Worm (Caenorhabditis elegans): Measurements from ENCODE around the gene oac-24.

Gene oac-24

DNA sequence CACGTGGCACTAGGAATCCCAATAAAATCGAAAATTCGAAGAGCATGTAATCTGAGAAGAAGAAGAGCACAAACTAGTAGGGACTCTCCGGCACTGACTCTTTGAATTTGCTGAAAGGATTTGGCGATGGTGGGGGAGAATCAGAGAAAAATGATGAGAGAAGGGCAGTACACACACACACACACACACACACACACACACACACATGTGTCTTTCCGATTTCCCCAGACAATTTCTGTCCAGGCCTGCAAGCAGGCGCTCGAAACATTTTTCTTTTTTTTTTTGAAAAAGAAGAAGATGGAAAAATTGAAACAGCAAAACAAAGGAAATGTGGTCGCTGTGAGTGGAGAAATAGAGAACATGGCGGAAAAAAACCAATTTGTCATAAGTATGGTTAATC lies 19.5 kb downstream of the oac-24 start, which contains the start of gene tig-2 (continued):
- TF ChIP-seq lin-14 (GFP tag; optimal IDR thresholded peaks at IDR 0.05) (peak; percentile 86), nhr-90 (tag; optimal IDR thresholded peaks at IDR 0.05; ENCODE audit: poor library complexity) (no peak), nhr-12 (tag; optimal IDR thresholded peaks at IDR 0.05) (no peak), fkh-8 (tag; optimal IDR thresholded peaks at IDR 0.05) (no peak), mdl-1 (tag; optimal IDR thresholded peaks at IDR 0.05) (peak in 1 of 2 experiments; percentile 27), tlp-1 (tag; optimal IDR thresholded peaks at IDR 0.05) (no peak), efl-1 (optimal IDR thresholded peaks at IDR 0.05) (no peak), efl-1 (GFP tag; optimal IDR thresholded peaks at IDR 0.05 in 1 of 2) (peak in 1 of 2 experiments; percentile 67), nhr-19 (GFP tag; conservative IDR thresholded peaks at IDR 0.05) (peak; percentile 38; the same call in 1 of the 2 replicates), lir-3 (tag; optimal IDR thresholded peaks at IDR 0.05; ENCODE audit: poor library complexity) (peak; percentile 65), snpc-4 (tag; optimal IDR thresholded peaks at IDR 0.05) (no peak), dsc-1 (tag; optimal IDR thresholded peaks at IDR 0.05) (peak; percentile 33), hlh-4 (tag; optimal IDR thresholded peaks at IDR 0.05) (no peak), nhr-11 (tag; optimal IDR thresholded peaks at IDR 0.05) (no peak), ztf-11 (tag; optimal IDR thresholded peaks at IDR 0.05) (no peak), nhr-85 (tag) (no peak), alr-1 (tag; optimal IDR thresholded peaks at IDR 0.05; ENCODE audit: borderline replicate concordance) (no peak), irx-1 (tag; optimal IDR thresholded peaks at IDR 0.05) (no peak), nhr-76 (tag; optimal IDR thresholded peaks at IDR 0.05) (no peak), lsy-2 (tag; optimal IDR thresholded peaks at IDR 0.05) (peak in 1 of 2 experiments; percentile 49), elt-2 (tag; optimal IDR thresholded peaks at IDR 0.05) (no peak), unc-130 (tag; optimal IDR thresholded peaks at IDR 0.05) (peak; percentile 5), ceh-63 (GFP tag; optimal IDR thresholded peaks at IDR 0.05) (no peak), ceh-90 (tag; optimal IDR thresholded peaks at IDR 0.05) (no peak), Y116A8C.19 (tag; optimal IDR thresholded peaks at IDR 0.05; ENCODE audit: borderline replicate concordance) (no peak), jun-1 (tag; optimal IDR thresholded peaks at IDR 0.05) (no peak), fos-1 (tag; optimal IDR thresholded peaks at IDR 0.05) (no peak), skn-1 (tag; optimal IDR thresholded peaks at IDR 0.05) (no peak), lin-13 (GFP tag; optimal IDR thresholded peaks at IDR 0.05) (no peak), fkh-10 (GFP tag; optimal IDR thresholded peaks at IDR 0.05) (no peak), nhr-71 (tag; optimal IDR thresholded peaks at IDR 0.05) (peak; percentile 61), dpl-1 (GFP tag; optimal IDR thresholded peaks at IDR 0.05) (no peak), snu-23 (GFP tag; optimal IDR thresholded peaks at IDR 0.05) (peak; percentile 56), nhr-77 (tag; optimal IDR thresholded peaks at IDR 0.05) (no peak), mef-2 (tag; optimal IDR thresholded peaks at IDR 0.05) (no peak), sup-37 (GFP tag; optimal IDR thresholded peaks at IDR 0.05) (no peak), unc-86 (tag; optimal IDR thresholded peaks at IDR 0.05) (no peak), sptf-1 (tag; optimal IDR thresholded peaks at IDR 0.05) (no peak), lin-15B (tag; optimal IDR thresholded peaks at IDR 0.05) (no peak), sox-4 (tag; optimal IDR thresholded peaks at IDR 0.05) (no peak)

DNA sequence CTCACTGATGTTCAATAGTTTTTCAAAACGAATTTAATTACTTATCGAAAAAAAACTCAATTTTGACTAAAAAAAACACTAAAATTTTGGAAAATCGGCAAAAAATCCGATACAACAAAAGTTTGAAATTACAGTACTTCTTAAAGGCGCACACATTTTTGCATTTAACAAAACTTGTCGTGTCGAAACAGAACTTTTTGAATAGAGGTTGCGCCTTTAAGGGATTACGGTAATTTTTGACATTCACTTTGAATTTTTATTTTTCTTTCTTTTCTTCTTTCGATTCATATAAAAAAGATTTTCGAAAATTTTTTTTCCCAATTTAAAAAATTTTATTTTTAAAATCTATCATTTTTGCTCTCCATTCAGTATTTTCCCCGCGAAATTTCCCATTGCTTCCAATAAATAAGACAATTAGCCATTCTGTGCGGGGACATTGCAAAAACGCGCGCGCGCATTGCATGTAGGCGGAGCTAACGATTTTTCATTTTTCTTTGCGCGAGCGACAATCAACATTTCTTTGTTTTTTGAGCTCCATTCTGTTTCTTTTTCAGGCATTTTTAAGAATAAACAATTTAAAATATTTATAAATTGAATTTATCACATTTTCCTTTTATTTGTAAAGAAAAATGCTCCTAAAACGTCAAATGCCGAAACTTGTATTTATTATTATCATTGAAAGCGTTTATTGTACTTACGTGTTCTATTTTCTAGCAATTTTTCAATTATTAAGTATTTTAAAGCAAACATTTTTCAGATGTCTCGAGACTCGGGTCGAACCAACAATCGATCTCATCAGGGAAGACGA lies 20.8 kb downstream of the oac-24 start, which contains the start of gene F39G3.3:
TSS of gene F39G3.3 (plus strand) at position 758 of the 808 bp plus-strand sequence.
- TF ChIP-seq unc-86 (tag; optimal IDR thresholded peaks at IDR 0.05) (peak; percentile 38), egl-13 (tag; optimal IDR thresholded peaks at IDR 0.05) (peak; percentile 29), dsc-1 (tag; optimal IDR thresholded peaks at IDR 0.05) (peak; percentile 73), mef-2 (tag; optimal IDR thresholded peaks at IDR 0.05) (no peak), blmp-1 (tag; optimal IDR thresholded peaks at IDR 0.05) (peak; percentile 46), efl-1 (optimal IDR thresholded peaks at IDR 0.05) (peak; percentile 33 to 55), efl-1 (GFP tag; optimal IDR thresholded peaks at IDR 0.05 in 1 of 2) (peak; percentile 35 to 95), lir-3 (tag; optimal IDR thresholded peaks at IDR 0.05; ENCODE audit: poor library complexity) (peak; percentile 47), unc-30 (tag; optimal IDR thresholded peaks at IDR 0.05) (no peak), xbp-1 (tag; optimal IDR thresholded peaks at IDR 0.05) (peak; percentile 58), skn-1 (tag; optimal IDR thresholded peaks at IDR 0.05) (peak; percentile 74), ceh-8 (GFP tag; optimal IDR thresholded peaks at IDR 0.05) (no peak), C34B4.2 (tag; optimal IDR thresholded peaks at IDR 0.05) (no peak), mep-1 (tag; optimal IDR thresholded peaks at IDR 0.05) (peak; percentile 68), nhr-90 (tag; optimal IDR thresholded peaks at IDR 0.05; ENCODE audit: poor library complexity) (peak; percentile 69), nhr-76 (tag; optimal IDR thresholded peaks at IDR 0.05) (no peak), C16A3.4 (tag; optimal IDR thresholded peaks at IDR 0.05) (peak; percentile 52), zip-4 (GFP tag; optimal IDR thresholded peaks at IDR 0.05) (no peak), nhr-85 (tag) (peak; percentile 80), irx-1 (tag; optimal IDR thresholded peaks at IDR 0.05) (peak; percentile 42), nhr-19 (GFP tag; conservative IDR thresholded peaks at IDR 0.05) (peak; percentile 54), ceh-82 (tag; optimal IDR thresholded peaks at IDR 0.05) (peak; percentile 36 to 55 (median 43)), nhr-12 (tag; optimal IDR thresholded peaks at IDR 0.05) (no peak), dpl-1 (GFP tag; optimal IDR thresholded peaks at IDR 0.05) (peak; percentile 19 to 59 (median 46))

All from whole organism, L1 larva.